Worm (Caenorhabditis elegans): ENCODE data around the gene C05E4.7.

DNA sequence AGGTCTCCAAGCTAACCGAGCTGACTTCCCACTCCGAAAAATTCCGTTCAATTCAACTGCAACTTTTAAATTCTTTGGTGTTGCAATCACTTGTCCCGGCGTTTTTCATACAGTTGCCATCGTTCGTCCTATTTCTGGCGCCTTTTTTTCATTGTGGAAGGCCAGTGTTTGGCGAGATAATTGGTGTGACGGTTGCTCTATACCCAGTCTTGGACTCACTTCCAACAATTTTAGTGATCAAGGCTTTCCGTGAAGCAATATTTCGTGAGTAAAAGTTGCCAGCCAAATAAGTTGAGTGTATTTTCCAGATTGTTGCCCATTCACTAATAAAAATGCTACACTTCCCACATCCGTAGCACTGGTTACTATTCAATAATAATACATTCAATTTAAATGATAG, 30.3 kb downstream of the C05E4.7 start:
- TF ChIP-seq F13H6.1 (tag; optimal IDR thresholded peaks at IDR 0.05) (no peak), ama-1 (optimal IDR thresholded peaks at IDR 0.05) (no peak), pag-3 (tag; optimal IDR thresholded peaks at IDR 0.05; ENCODE audit: borderline replicate concordance) (no peak), pros-1 (tag; optimal IDR thresholded peaks at IDR 0.05) (no peak)

Measured in whole organism, late embryonic.